Fruit fly (Drosophila melanogaster) Kc167 (cell line): ENCODE results near the gene enc.

Experiments used
- Myc ChIP-seq: fragments of >200 bp; optimal IDR thresholded peaks from 2 replicates; lab custom pipeline; 2017; ENCODE audit warnings: missing external identifiers
- Sin3A ChIP-seq: fragments of >200 bp; optimal IDR thresholded peaks from 2 replicates; lab custom pipeline; 2018; ENCODE audit warnings: missing external identifiers
- h ChIP-seq: fragments of >200 bp; optimal IDR thresholded peaks from 3 replicates; lab custom pipeline; 2018; ENCODE audit warnings: missing external identifiers
- insv ChIP-seq: fragments of >200 bp; optimal IDR thresholded peaks from 3 replicates; lab custom pipeline; 2018; ENCODE audit warnings: missing external identifiers
- psq ChIP-seq: fragments of >200 bp; optimal IDR thresholded peaks from 2 replicates; lab custom pipeline; 2017; ENCODE audit warnings: missing external identifiers
- ttk ChIP-seq: sonication (Bioruptor generic); optimal IDR thresholded peaks from 2 replicates; lab custom pipeline; 2017; ENCODE audit warnings: missing external identifiers

enc gene

dm6 chr3L:3826541-3826940 lies 8.1 kb downstream of the enc start:
- no peak for TF ChIP-seq h
- TF ChIP-seq insv (lab: Kevin White, UChicago): no peak
- TF ChIP-seq Myc (lab: Kevin White, UChicago): no peak
- no peak for TF ChIP-seq ttk
- TF ChIP-seq Sin3A (lab: Kevin White, UChicago): no peak
- TF ChIP-seq psq (lab: Kevin White, UChicago): no peak

dm6 chr3L:3828111-3828510 lies 9.6 kb downstream of the enc start:
- TF ChIP-seq Myc (lab: Kevin White, UChicago): no peak
- TF ChIP-seq insv (lab: Kevin White, UChicago): no peak
- TF ChIP-seq psq (lab: Kevin White, UChicago): no peak
- no peak for TF ChIP-seq h

- TF ChIP-seq insv (lab: Kevin White, UChicago) (no peak), Sin3A (lab: Kevin White, UChicago) (no peak), h (no peak), Myc (lab: Kevin White, UChicago) (no peak), ttk (no peak), psq (lab: Kevin White, UChicago) (no peak)
Observed at dm6 chr3L:3842981-3843701, 24.7 kb downstream of the enc start.

dm6 chr3L:3845815-3846375 lies 27.4 kb downstream of the enc start, which contains the start of gene Awh:
Gene Awh, plus strand, starts transcription at chr3L:3846206.
- TF ChIP-seq psq (lab: Kevin White, UChicago) (no peak), Myc (lab: Kevin White, UChicago) (no peak), h (no peak), ttk (no peak), Sin3A (lab: Kevin White, UChicago) (no peak), insv (lab: Kevin White, UChicago) (no peak)

dm6 chr3L:3847810-3848326 lies 29.4 kb downstream of the enc start:
- TF ChIP-seq h: no peak

dm6 chr3L:3848687-3849270 lies 30.3 kb downstream of the enc start:
- TF ChIP-seq ttk (no peak), insv (lab: Kevin White, UChicago) (no peak), Myc (lab: Kevin White, UChicago) (no peak)

- TF ChIP-seq ttk (no peak), insv (lab: Kevin White, UChicago) (no peak), psq (lab: Kevin White, UChicago) (no peak), Sin3A (lab: Kevin White, UChicago) (no peak), Myc (lab: Kevin White, UChicago) (no peak), h (no peak)
Observed at dm6 chr3L:3849763-3850162, 31.3 kb downstream of the enc start.

dm6 chr3L:3850477-3850876 lies 32.0 kb downstream of the enc start:
- TF ChIP-seq insv (lab: Kevin White, UChicago) (no peak), Sin3A (lab: Kevin White, UChicago) (no peak), psq (lab: Kevin White, UChicago) (no peak)

dm6 chr3L:3851048-3851447 lies 32.6 kb downstream of the enc start:
- TF ChIP-seq insv (lab: Kevin White, UChicago) (no peak), Sin3A (lab: Kevin White, UChicago) (no peak), h (no peak), psq (lab: Kevin White, UChicago) (no peak), ttk (no peak), Myc (lab: Kevin White, UChicago) (no peak)

- TF ChIP-seq Myc (lab: Kevin White, UChicago) (no peak), insv (lab: Kevin White, UChicago) (no peak), ttk (no peak), psq (lab: Kevin White, UChicago) (no peak), h (no peak), Sin3A (lab: Kevin White, UChicago) (no peak)
Observed at dm6 chr3L:3851847-3852246, 33.4 kb downstream of the enc start.

- no peak for TF ChIP-seq ttk
- TF ChIP-seq Myc (lab: Kevin White, UChicago): no peak
- no peak for TF ChIP-seq psq (lab: Kevin White, UChicago)
- no peak for TF ChIP-seq insv (lab: Kevin White, UChicago)
- TF ChIP-seq h: no peak
- no peak for TF ChIP-seq Sin3A (lab: Kevin White, UChicago)
Observed at dm6 chr3L:3852842-3853241, 34.4 kb downstream of the enc start.

- TF ChIP-seq psq (lab: Kevin White, UChicago): no peak
- TF ChIP-seq insv (lab: Kevin White, UChicago): no peak
- no peak for TF ChIP-seq Sin3A (lab: Kevin White, UChicago)
- no peak for TF ChIP-seq h
- no peak for TF ChIP-seq ttk
- no peak for TF ChIP-seq Myc (lab: Kevin White, UChicago)
Observed at dm6 chr3L:3855194-3855980, 36.9 kb downstream of the enc start.
